Worm (Caenorhabditis elegans) whole organism, L3 larva: ENCODE data around the gene C10C6.7.

Experiments used
- R02D3.7 ChIP-seq: fragments of 150-350 bp; optimal IDR thresholded peaks from 2 replicates; lab custom pipeline; 2014; ENCODE audit warnings: missing biosample characterization, missing genetic modification characterization
- ama-1 ChIP-seq: fragments of 150-350 bp; optimal IDR thresholded peaks from 2 replicates; lab custom pipeline; 2018
- ceh-16 ChIP-seq: sonication (generic microtip); optimal IDR thresholded peaks from 2 replicates; lab custom pipeline; 2017; ENCODE audit warnings: missing biosample characterization, missing genetic modification characterization
- ceh-28 ChIP-seq: fragments of 150-350 bp; optimal IDR thresholded peaks from 2 replicates; lab custom pipeline; 2014; ENCODE audit warnings: missing biosample characterization, missing genetic modification reagents, missing genetic modification characterization
- ceh-9 ChIP-seq: sonication (generic microtip); optimal IDR thresholded peaks from 2 replicates; lab custom pipeline; 2018; ENCODE audit warnings: missing biosample characterization, missing genetic modification characterization
- daf-12 ChIP-seq: fragments of 150-350 bp; optimal IDR thresholded peaks from 2 replicates; lab custom pipeline; 2014; ENCODE audit warnings: missing biosample characterization, missing genetic modification reagents, missing genetic modification characterization
- egl-27 ChIP-seq: sonication (generic microtip); optimal IDR thresholded peaks from 4 replicates; lab custom pipeline; 2017; ENCODE audit warnings: missing biosample characterization, missing genetic modification reagents, missing genetic modification characterization
- egl-5 ChIP-seq: fragments of 150-350 bp; optimal IDR thresholded peaks from 2 replicates; lab custom pipeline; 2017; ENCODE audit warnings: missing biosample characterization, missing genetic modification reagents, missing genetic modification characterization, inconsistent platforms
- elt-1 ChIP-seq: fragments of 150-350 bp; optimal IDR thresholded peaks from 2 replicates; lab custom pipeline; 2014; ENCODE audit warnings: missing biosample characterization, missing genetic modification characterization
- elt-2 ChIP-seq: sonication (generic microtip); optimal IDR thresholded peaks from 2 replicates; lab custom pipeline; 2016; ENCODE audit warnings: missing genetic modification reagents, mild to moderate bottlenecking, missing genetic modification characterization, missing compliant biosample characterization
- elt-3 ChIP-seq, 3 experiments: fragments of 150-350 bp in 1 of 3; sonication (generic microtip) in 2 of 3; optimal IDR thresholded peaks; 2 replicates in 2 of 3; 4 replicates in 1 of 3; lab custom pipeline; 2014 to 2017; ENCODE audit warnings: missing biosample characterization in 3 of 3, missing genetic modification characterization in 3 of 3
- eor-1 ChIP-seq, 2 experiments: fragments of 150-350 bp; optimal IDR thresholded peaks; 2 replicates each; lab custom pipeline; 2014 to 2018; ENCODE audit warnings: missing biosample characterization in 2 of 2, missing genetic modification characterization in 2 of 2
- fkh-10 ChIP-seq: sonication (generic microtip); optimal IDR thresholded peaks from 2 replicates; lab custom pipeline; 2017; ENCODE audit warnings: missing biosample characterization, missing genetic modification reagents, missing genetic modification characterization
- fkh-2 ChIP-seq: fragments of 150-350 bp; optimal IDR thresholded peaks from 2 replicates; lab custom pipeline; 2014; ENCODE audit warnings: missing biosample characterization, missing genetic modification reagents, missing genetic modification characterization
- hmg-11 ChIP-seq: sonication (generic microtip); optimal IDR thresholded peaks from 2 replicates; lab custom pipeline; 2016; ENCODE audit warnings: missing genetic modification characterization, missing compliant biosample characterization
- jun-1 ChIP-seq: fragments of 150-350 bp; optimal IDR thresholded peaks from 2 replicates; lab custom pipeline; 2014; ENCODE audit warnings: missing biosample characterization, missing genetic modification reagents, missing genetic modification characterization
- lin-15B ChIP-seq: fragments of 150-350 bp; optimal IDR thresholded peaks from 2 replicates; lab custom pipeline; 2014; ENCODE audit warnings: missing biosample characterization, missing genetic modification characterization
- lin-39 ChIP-seq: fragments of 150-350 bp; optimal IDR thresholded peaks from 2 replicates; lab custom pipeline; 2018; ENCODE audit warnings: missing biosample characterization, missing genetic modification reagents, missing genetic modification characterization
- mdl-1 ChIP-seq: fragments of 150-350 bp; optimal IDR thresholded peaks from 2 replicates; lab custom pipeline; 2014; ENCODE audit warnings: missing biosample characterization, missing genetic modification characterization
- nfya-1 ChIP-seq: sonication (generic microtip); optimal IDR thresholded peaks from 2 replicates; lab custom pipeline; 2017; ENCODE audit warnings: missing genetic modification characterization, mild to moderate bottlenecking, missing compliant biosample characterization, antibody characterized with exemption, moderate library complexity; ENCODE audit not compliant: insufficient read depth
- nhr-11 ChIP-seq: fragments of 150-350 bp; optimal IDR thresholded peaks from 2 replicates; lab custom pipeline; 2014; ENCODE audit warnings: missing biosample characterization, missing genetic modification characterization
- nhr-23 ChIP-seq: fragments of 150-350 bp; optimal IDR thresholded peaks from 2 replicates; lab custom pipeline; 2014; ENCODE audit warnings: missing biosample characterization, missing genetic modification reagents, missing genetic modification characterization
- nhr-237 ChIP-seq: fragments of 150-350 bp; optimal IDR thresholded peaks from 2 replicates; lab custom pipeline; 2014; ENCODE audit warnings: missing biosample characterization, missing genetic modification characterization
- nhr-25 ChIP-seq: sonication (generic microtip); optimal IDR thresholded peaks from 2 replicates; lab custom pipeline; 2017; ENCODE audit warnings: missing biosample characterization, missing genetic modification characterization
- nhr-43 ChIP-seq: sonication (generic microtip); optimal IDR thresholded peaks from 2 replicates; lab custom pipeline; 2016; ENCODE audit warnings: mild to moderate bottlenecking, missing genetic modification characterization, missing compliant biosample characterization; ENCODE audit not compliant: poor library complexity, severe bottlenecking
- nhr-67 ChIP-seq: fragments of 150-350 bp; optimal IDR thresholded peaks from 2 replicates; lab custom pipeline; 2014; ENCODE audit warnings: missing biosample characterization, missing genetic modification characterization
- nhr-76 ChIP-seq: fragments of 150-350 bp; sonication (generic microtip); optimal IDR thresholded peaks from 5 replicates; lab custom pipeline; 2014; ENCODE audit warnings: missing biosample characterization, missing genetic modification characterization
- nhr-77 ChIP-seq: fragments of 150-350 bp; optimal IDR thresholded peaks from 2 replicates; lab custom pipeline; 2014; ENCODE audit warnings: missing biosample characterization, missing genetic modification characterization
- pha-4 ChIP-seq: fragments of 150-350 bp; optimal IDR thresholded peaks from 2 replicates; lab custom pipeline; 2014; ENCODE audit warnings: missing biosample characterization, missing genetic modification reagents, missing genetic modification characterization
- pqm-1 ChIP-seq: fragments of 150-350 bp; optimal IDR thresholded peaks from 2 replicates; lab custom pipeline; 2017; ENCODE audit warnings: missing biosample characterization, missing genetic modification characterization, inconsistent platforms
- sea-2 ChIP-seq: fragments of 150-350 bp; sonication (generic microtip); optimal IDR thresholded peaks from 4 replicates; lab custom pipeline; 2014; ENCODE audit warnings: missing biosample characterization, missing genetic modification reagents, missing genetic modification characterization
- skn-1 ChIP-seq: fragments of 150-350 bp; optimal IDR thresholded peaks from 2 replicates; lab custom pipeline; 2014; ENCODE audit warnings: missing biosample characterization, missing genetic modification characterization
- snpc-4 ChIP-seq: fragments of 150-350 bp; optimal IDR thresholded peaks from 2 replicates; lab custom pipeline; 2014; ENCODE audit warnings: missing biosample characterization, missing genetic modification characterization
- tbx-2 ChIP-seq: sonication (generic microtip); optimal IDR thresholded peaks from 2 replicates; lab custom pipeline; 2016; ENCODE audit warnings: mild to moderate bottlenecking, missing genetic modification characterization, missing compliant biosample characterization
- zag-1 ChIP-seq: fragments of 150-350 bp; optimal IDR thresholded peaks from 2 replicates; lab custom pipeline; 2014; ENCODE audit warnings: missing biosample characterization, missing genetic modification characterization
- ztf-4 ChIP-seq: fragments of 150-350 bp; optimal IDR thresholded peaks from 2 replicates; lab custom pipeline; 2014; ENCODE audit warnings: missing biosample characterization, missing genetic modification characterization

Gene C10C6.7

ce11 chrIV:11434575-11434974, 32.7 kb downstream of the C10C6.7 start:
- TF ChIP-seq elt-2 (tag; lab: Kevin White, UChicago) (peak; percentile 64), R02D3.7 (tag; lab: Kevin White, UChicago) (no peak), elt-1 (no peak), nhr-23 (tag; lab: Kevin White, UChicago) (no peak), ceh-16 (tag; lab: Kevin White, UChicago) (no peak), egl-5 (tag; lab: Kevin White, UChicago) (peak; percentile 19), hmg-11 (tag; lab: Kevin White, UChicago) (no peak)

ce11 chrIV:11433709-11434108, 33.6 kb downstream of the C10C6.7 start:
- TF ChIP-seq ceh-9 (tag; lab: Kevin White, UChicago), result no peak
- TF ChIP-seq ama-1 (lab: Kevin White, UChicago), result no peak
- TF ChIP-seq pqm-1, result no peak
- no peak for TF ChIP-seq nhr-67 (tag; lab: Kevin White, UChicago)
- TF ChIP-seq lin-39 (tag; lab: Kevin White, UChicago), result peak; percentile 54
- TF ChIP-seq nhr-25 (tag; lab: Kevin White, UChicago), result peak; percentile 23
- peak; percentile 89 for TF ChIP-seq pha-4 (tag; lab: Kevin White, UChicago)
- no peak for TF ChIP-seq nhr-11 (tag; lab: Kevin White, UChicago)
- TF ChIP-seq ceh-28 (tag; lab: Kevin White, UChicago), result peak; percentile 64
- TF ChIP-seq nhr-43 (tag; lab: Kevin White, UChicago), result no peak
- TF ChIP-seq hmg-11 (tag; lab: Kevin White, UChicago), result peak; percentile 76
- peak; percentile 76 for TF ChIP-seq nfya-1 (tag; lab: Kevin White, UChicago)
- TF ChIP-seq snpc-4, result peak; percentile 58
- TF ChIP-seq elt-2 (tag; lab: Kevin White, UChicago), result peak; percentile 24
- peak; percentile 30 for TF ChIP-seq nhr-23 (tag; lab: Kevin White, UChicago)
- peak; percentile 13 for TF ChIP-seq fkh-10 (GFP tag; lab: Kevin White, UChicago)
- TF ChIP-seq R02D3.7 (tag; lab: Kevin White, UChicago), result peak; percentile 47
- TF ChIP-seq lin-15B, result peak; percentile 69
- TF ChIP-seq jun-1 (tag; lab: Kevin White, UChicago), result peak; percentile 25
- TF ChIP-seq tbx-2 (tag; lab: Kevin White, UChicago), result peak; percentile 41
- peak; percentile 27 for TF ChIP-seq egl-27 (tag; lab: Kevin White, UChicago)
- TF ChIP-seq fkh-2, result no peak

- TF ChIP-seq nhr-76 (tag; lab: Kevin White, UChicago) (no peak), nhr-77 (tag; lab: Kevin White, UChicago) (no peak), eor-1 (tag; optimal IDR thresholded peaks at IDR 0.05; lab: Kevin White, UChicago) (no peak), fkh-2 (no peak)
Observed at ce11 chrIV:11431448-11431847, 35.9 kb downstream of the C10C6.7 start.

- no peak for TF ChIP-seq nhr-43 (tag; lab: Kevin White, UChicago)
- no peak for TF ChIP-seq lin-15B
- TF ChIP-seq egl-27 (tag; lab: Kevin White, UChicago), result no peak
- no peak for TF ChIP-seq nfya-1 (tag; lab: Kevin White, UChicago)
- TF ChIP-seq zag-1, result no peak
- no peak for TF ChIP-seq hmg-11 (tag; lab: Kevin White, UChicago)
- no peak for TF ChIP-seq daf-12
- no peak for TF ChIP-seq ceh-9 (tag; lab: Kevin White, UChicago)
Observed at ce11 chrIV:11425442-11425841, 41.9 kb downstream of the C10C6.7 start, which contains the start of gene kin-4. TSS of gene kin-4 (plus strand) at chrIV:11425742.

ce11 chrIV:11424830-11425229, 42.5 kb downstream of the C10C6.7 start, which contains the start of gene F22B3.8:
TSS of gene F22B3.8 (minus strand) at chrIV:11424930.
- no peak for TF ChIP-seq nhr-25 (tag; lab: Kevin White, UChicago)
- TF ChIP-seq nhr-237 (tag; lab: Kevin White, UChicago), result no peak
- TF ChIP-seq pha-4 (tag; lab: Kevin White, UChicago), result no peak
- no peak for TF ChIP-seq fkh-2
- TF ChIP-seq elt-3 (tag; optimal IDR thresholded peaks at IDR 0.05; lab: Kevin White, UChicago), result no peak
- no peak for TF ChIP-seq mdl-1 (tag; lab: Kevin White, UChicago)
- no peak for TF ChIP-seq ceh-28 (tag; lab: Kevin White, UChicago)
- TF ChIP-seq daf-12, result no peak
- no peak for TF ChIP-seq eor-1 (tag; optimal IDR thresholded peaks at IDR 0.05; lab: Kevin White, UChicago)
- no peak for TF ChIP-seq zag-1
- no peak for TF ChIP-seq R02D3.7 (tag; lab: Kevin White, UChicago)
- no peak for TF ChIP-seq skn-1
- TF ChIP-seq sea-2 (GFP tag; lab: Kevin White, UChicago), result no peak
- TF ChIP-seq elt-2 (tag; lab: Kevin White, UChicago), result no peak
- TF ChIP-seq ztf-4 (tag; lab: Kevin White, UChicago), result no peak
- no peak for TF ChIP-seq nhr-43 (tag; lab: Kevin White, UChicago)
